Worm (Caenorhabditis elegans): ENCODE results near the gene gphr-1.

Gene gphr-1

ce11 chrIII:12186111-12186510, 32.7 kb upstream of the gphr-1 start, which contains the start of gene lury-1:
TSS of gene lury-1 (plus strand) at chrIII:12186411.
- TF ChIP-seq F37D6.2 (tag; optimal IDR thresholded peaks at IDR 0.05) (no peak), ctbp-1 (GFP tag; IDR thresholded peaks at IDR 0.05) (no peak), ces-1 (GFP tag; optimal IDR thresholded peaks at IDR 0.05) (no peak), fos-1 (tag; optimal IDR thresholded peaks at IDR 0.05) (no peak), lin-39 (tag; optimal IDR thresholded peaks at IDR 0.05) (no peak), Y105C5A.15 (GFP tag; IDR thresholded peaks at IDR 0.05) (no peak), gei-8 (GFP tag; optimal IDR thresholded peaks at IDR 0.05) (no peak), daf-12 (tag; optimal IDR thresholded peaks at IDR 0.05) (no peak), mes-2 (tag; optimal IDR thresholded peaks at IDR 0.05; ENCODE audit: poor library complexity, severe bottlenecking) (no peak), pha-4 (GFP tag; IDR thresholded peaks at IDR 0.05) (no peak), pha-4 (tag; optimal IDR thresholded peaks at IDR 0.05) (no peak), nhr-76 (tag; optimal IDR thresholded peaks at IDR 0.05) (no peak), pqm-1 (tag; optimal IDR thresholded peaks at IDR 0.05) (no peak)

ce11 chrIII:12188236-12188635, 30.6 kb upstream of the gphr-1 start:
- TF ChIP-seq dve-1 (tag; optimal IDR thresholded peaks at IDR 0.05; ENCODE audit: insufficient read depth) (peak; percentile 12), tra-1 (GFP tag; IDR thresholded peaks at IDR 0.05) (no peak), pqm-1 (tag; optimal IDR thresholded peaks at IDR 0.05) (peak; percentile 22), daf-16 (GFP tag; optimal IDR thresholded peaks at IDR 0.05) (no peak), daf-16 (tag; optimal IDR thresholded peaks at IDR 0.05) (peak; percentile 75)

ce11 chrIII:12192589-12192988, 26.3 kb upstream of the gphr-1 start:
- TF ChIP-seq egl-43 (GFP tag; IDR thresholded peaks at IDR 0.05) (peak; percentile 55; the same call in 1 of the 2 replicates), dmd-9 (GFP tag; IDR thresholded peaks at IDR 0.05) (peak; percentile 45; the same call in 1 of the 2 replicates), lim-7 (GFP tag; IDR thresholded peaks at IDR 0.05) (peak; percentile 54; the same call in 1 of the 2 replicates), lin-38 (GFP tag; IDR thresholded peaks at IDR 0.05) (peak; percentile 39; the same call in 1 of the 2 replicates), ctbp-1 (GFP tag; IDR thresholded peaks at IDR 0.05) (0 out of 2 replicates have a peak, but pooled peaks have one; percentile 10), set-16 (GFP tag; IDR thresholded peaks at IDR 0.05) (peak; percentile 47; the same call in 1 of the 2 replicates), snpc-1.2 (GFP tag; IDR thresholded peaks at IDR 0.05) (0 out of 2 replicates have a peak, but pooled peaks have one; percentile 27)

ce11 chrIII:12194190-12194589, 24.7 kb upstream of the gphr-1 start, which contains the start of gene Y75B8A.44:
TSS of gene Y75B8A.44 (plus strand) at chrIII:12194490.
- no peak for TF ChIP-seq nhr-6 (tag; optimal IDR thresholded peaks at IDR 0.05)

- TF ChIP-seq Y105C5A.15 (GFP tag; IDR thresholded peaks at IDR 0.05) (no peak), F49E8.2 (tag; optimal IDR thresholded peaks at IDR 0.05; ENCODE audit: borderline replicate concordance) (no peak), unc-62 (GFP tag; optimal IDR thresholded peaks at IDR 0.05 in 1 of 2) (peak in 1 of 2 experiments; percentile 84), unc-62 (tag; optimal IDR thresholded peaks at IDR 0.05) (no peak), aly-2 (tag; optimal IDR thresholded peaks at IDR 0.05) (no peak)
Measured at ce11 chrIII:12195991-12196390, 22.9 kb upstream of the gphr-1 start.

ce11 chrIII:12198135-12198534, 20.7 kb upstream of the gphr-1 start:
- TF ChIP-seq ceh-32 (tag; optimal IDR thresholded peaks at IDR 0.05; ENCODE audit: poor library complexity) (no peak), arid-1 (GFP tag; conservative IDR thresholded peaks at IDR 0.05) (no peak), tra-1 (GFP tag; IDR thresholded peaks at IDR 0.05) (no peak), F10B5.3 (tag; optimal IDR thresholded peaks at IDR 0.05) (no peak), mdl-1 (tag; optimal IDR thresholded peaks at IDR 0.05) (no peak), unc-130 (GFP tag; optimal IDR thresholded peaks at IDR 0.05) (no peak), ceh-20 (GFP tag; IDR thresholded peaks at IDR 0.05) (no peak), hlh-11 (tag; optimal IDR thresholded peaks at IDR 0.05) (no peak), snpc-4 (tag; optimal IDR thresholded peaks at IDR 0.05) (no peak), nhr-237 (tag; optimal IDR thresholded peaks at IDR 0.05) (no peak), snpc-1.2 (GFP tag; IDR thresholded peaks at IDR 0.05) (no peak), nhr-102 (tag; optimal IDR thresholded peaks at IDR 0.05) (no peak), egl-27 (tag; optimal IDR thresholded peaks at IDR 0.05) (no peak)
